Worm (Caenorhabditis elegans) whole organism, mixed stage, embryonic: Measurements from ENCODE around the gene unc-42.

Experiments
- ceh-83 ChIP-seq: fragments of 200-800 bp; sonication (Bioruptor generic); optimal IDR thresholded peaks from 2 replicates; lab custom pipeline; 2018; ENCODE audit warnings: mild to moderate bottlenecking, missing genetic modification characterization, missing compliant biosample characterization
- cnd-1 ChIP-seq: fragments of 200-800 bp; sonication (Bioruptor generic); optimal IDR thresholded peaks from 2 replicates; lab custom pipeline; 2018; ENCODE audit warnings: mild to moderate bottlenecking, missing genetic modification characterization, missing compliant biosample characterization
- lin-13 ChIP-seq: fragments of 150-350 bp; optimal IDR thresholded peaks from 2 replicates; lab custom pipeline; 2014; ENCODE audit warnings: missing biosample characterization, missing genetic modification characterization
- lin-32 ChIP-seq: fragments of 200-800 bp; sonication (Bioruptor generic); optimal IDR thresholded peaks from 2 replicates; lab custom pipeline; 2018; ENCODE audit warnings: mild to moderate bottlenecking, missing genetic modification characterization, missing compliant biosample characterization
- nhr-2 ChIP-seq: fragments of 150-350 bp; optimal IDR thresholded peaks from 2 replicates; lab custom pipeline; 2014; ENCODE audit warnings: missing biosample characterization, missing genetic modification characterization
- nhr-28 ChIP-seq: fragments of 150-350 bp; optimal IDR thresholded peaks from 2 replicates; lab custom pipeline; 2014; ENCODE audit warnings: missing biosample characterization, missing genetic modification characterization
- nhr-76 ChIP-seq: sonication (generic microtip); optimal IDR thresholded peaks from 2 replicates; lab custom pipeline; 2017; ENCODE audit warnings: missing biosample characterization, missing genetic modification characterization
- pha-4 ChIP-seq: fragments of 150-350 bp; optimal IDR thresholded peaks from 2 replicates; lab custom pipeline; 2018; ENCODE audit warnings: missing biosample characterization, missing genetic modification reagents, missing genetic modification characterization
- snpc-4 ChIP-seq: fragments of 150-350 bp; optimal IDR thresholded peaks from 2 replicates; lab custom pipeline; 2014; ENCODE audit warnings: missing biosample characterization, missing genetic modification characterization
- ztf-11 ChIP-seq: fragments of 150-350 bp; optimal IDR thresholded peaks from 2 replicates; lab custom pipeline; 2014; ENCODE audit warnings: missing biosample characterization, missing genetic modification characterization

DNA sequence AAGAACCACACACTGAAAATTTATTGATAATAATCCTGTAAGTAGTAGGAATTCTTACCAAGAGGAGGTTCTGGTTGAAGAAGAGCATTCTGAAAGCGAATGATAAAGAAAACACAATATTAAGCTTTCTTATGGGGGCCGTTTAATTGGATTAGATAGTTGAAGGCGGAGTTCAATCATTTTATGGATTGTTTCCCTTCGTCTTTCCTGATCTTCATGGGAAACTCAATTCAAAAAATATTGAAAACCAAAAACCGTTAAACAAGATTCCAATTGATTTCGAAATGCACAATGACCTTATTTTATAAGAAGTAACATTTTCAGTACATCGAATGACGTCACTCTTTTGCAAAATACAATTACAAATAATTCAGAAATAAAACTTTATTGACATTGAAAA is 29.9 kb upstream of the unc-42 start, which contains the start of gene F46B6.13:
- TF ChIP-seq cnd-1 (tag; lab: Kevin White, UChicago) (no peak), pha-4 (no peak), lin-13 (tag; lab: Kevin White, UChicago) (no peak), nhr-76 (tag; lab: Kevin White, UChicago) (no peak), lin-32 (no peak), snpc-4 (tag; lab: Kevin White, UChicago) (no peak), ceh-83 (GFP tag; lab: Kevin White, UChicago) (no peak), nhr-28 (tag; lab: Kevin White, UChicago) (no peak), ztf-11 (tag; lab: Kevin White, UChicago) (no peak), nhr-2 (tag; lab: Kevin White, UChicago) (no peak)
